Worm (Caenorhabditis elegans) whole organism, L2 larva: Measurements from ENCODE around the gene ZK1240.9.

Experiments
- C34F6.9 ChIP-seq: fragments of 150-350 bp; optimal IDR thresholded peaks from 2 replicates; lab custom pipeline; 2014; ENCODE audit warnings: missing biosample characterization, missing genetic modification characterization
- F13H6.1 ChIP-seq: sonication (generic microtip); optimal IDR thresholded peaks from 2 replicates; lab custom pipeline; 2016; ENCODE audit warnings: missing genetic modification characterization, missing compliant biosample characterization
- R02D3.7 ChIP-seq: fragments of 150-350 bp; optimal IDR thresholded peaks from 2 replicates; lab custom pipeline; 2014; ENCODE audit warnings: missing biosample characterization, missing genetic modification characterization
- Y55F3AM.14 ChIP-seq: fragments of 200-800 bp; sonication (Bioruptor generic); optimal IDR thresholded peaks from 2 replicates; lab custom pipeline; 2018; ENCODE audit warnings: mild to moderate bottlenecking, missing genetic modification characterization, missing compliant biosample characterization
- ZK546.5 ChIP-seq: sonication (generic microtip); optimal IDR thresholded peaks from 2 replicates; lab custom pipeline; 2017; ENCODE audit warnings: missing biosample characterization, missing genetic modification characterization
- alr-1 ChIP-seq: fragments of 150-350 bp; optimal IDR thresholded peaks from 2 replicates; lab custom pipeline; 2014; ENCODE audit warnings: missing biosample characterization, missing genetic modification characterization
- ama-1 ChIP-seq: fragments of 150-350 bp; optimal IDR thresholded peaks from 2 replicates; lab custom pipeline; 2018; ENCODE audit warnings: inconsistent platforms
- ceh-82 ChIP-seq: fragments of 150-350 bp; optimal IDR thresholded peaks from 2 replicates; lab custom pipeline; 2014; ENCODE audit warnings: missing biosample characterization, missing genetic modification characterization
- egl-27 ChIP-seq: sonication (generic microtip); optimal IDR thresholded peaks from 3 replicates; lab custom pipeline; 2017; ENCODE audit warnings: missing biosample characterization, missing genetic modification reagents, missing genetic modification characterization
- elt-1 ChIP-seq: fragments of 150-350 bp; optimal IDR thresholded peaks from 2 replicates; lab custom pipeline; 2014; ENCODE audit warnings: missing biosample characterization, missing genetic modification characterization
- lin-13 ChIP-seq: fragments of 150-350 bp; optimal IDR thresholded peaks from 2 replicates; lab custom pipeline; 2014; ENCODE audit warnings: missing biosample characterization, missing genetic modification reagents, missing genetic modification characterization
- lsy-2 ChIP-seq, 2 experiments: fragments of 150-350 bp in 1 of 2; sonication (generic microtip) in 1 of 2; optimal IDR thresholded peaks; 2 replicates each; lab custom pipeline; 2014 to 2017; ENCODE audit warnings: missing biosample characterization in 2 of 2, missing genetic modification characterization in 2 of 2
- mdl-1 ChIP-seq, 2 experiments: fragments of 150-350 bp in 1 of 2; sonication (generic microtip) in 1 of 2; optimal IDR thresholded peaks; 2 replicates each; lab custom pipeline; 2017; ENCODE audit warnings: missing biosample characterization in 2 of 2, missing genetic modification characterization in 2 of 2
- nhr-12 ChIP-seq: fragments of 150-350 bp; optimal IDR thresholded peaks from 2 replicates; lab custom pipeline; 2014; ENCODE audit warnings: missing biosample characterization, missing genetic modification characterization
- nhr-129 ChIP-seq: fragments of 150-350 bp; optimal IDR thresholded peaks from 2 replicates; lab custom pipeline; 2014; ENCODE audit warnings: missing biosample characterization, missing genetic modification characterization
- nhr-23 ChIP-seq: fragments of 150-350 bp; optimal IDR thresholded peaks from 2 replicates; lab custom pipeline; 2014; ENCODE audit warnings: missing biosample characterization, missing genetic modification reagents, missing genetic modification characterization
- nhr-6 ChIP-seq: fragments of 150-350 bp; optimal IDR thresholded peaks from 2 replicates; lab custom pipeline; 2014; ENCODE audit warnings: missing biosample characterization, missing genetic modification characterization
- peb-1 ChIP-seq: fragments of 150-350 bp; optimal IDR thresholded peaks from 2 replicates; lab custom pipeline; 2014; ENCODE audit warnings: missing biosample characterization, missing genetic modification characterization
- sem-4 ChIP-seq: fragments of 150-350 bp; optimal IDR thresholded peaks from 2 replicates; lab custom pipeline; 2014; ENCODE audit warnings: missing biosample characterization, missing genetic modification reagents, missing genetic modification characterization
- sma-9 ChIP-seq, 2 experiments: fragments of 150-350 bp in 1 of 2; sonication (generic microtip) in 1 of 2; optimal IDR thresholded peaks; 2 replicates each; lab custom pipeline; 2014 to 2016; ENCODE audit warnings: missing genetic modification characterization in 2 of 2, mild to moderate bottlenecking in 1 of 2, missing biosample characterization in 1 of 2, missing compliant biosample characterization in 1 of 2, missing genetic modification reagents in 1 of 2, moderate library complexity in 1 of 2
- snpc-4 ChIP-seq: fragments of 150-350 bp; optimal IDR thresholded peaks from 2 replicates; lab custom pipeline; 2014; ENCODE audit warnings: missing biosample characterization, missing genetic modification characterization
- unc-39 ChIP-seq: fragments of 150-350 bp; optimal IDR thresholded peaks from 2 replicates; lab custom pipeline; 2014; ENCODE audit warnings: missing biosample characterization, missing genetic modification characterization
- unc-55 ChIP-seq: fragments of 150-350 bp; sonication (generic microtip); optimal IDR thresholded peaks from 3 replicates; lab custom pipeline; 2014; ENCODE audit warnings: missing biosample characterization, missing genetic modification reagents, missing genetic modification characterization
- zag-1 ChIP-seq: fragments of 150-350 bp; optimal IDR thresholded peaks from 2 replicates; lab custom pipeline; 2014; ENCODE audit warnings: missing biosample characterization, missing genetic modification characterization
- ztf-1 ChIP-seq: fragments of 200-800 bp; sonication (Bioruptor generic); conservative IDR thresholded peaks from 2 replicates; pipeline ENCODE4 v1.3.6; 2022; ENCODE audit warnings: missing genetic modification characterization, missing compliant biosample characterization

The ZK1240.9 gene

ce11 chrII:2363673-2364072 is 45.7 kb downstream of the ZK1240.9 start, which contains the start of gene F43C11.11:
TSS of gene F43C11.11 (minus strand) at chrII:2363773.
- TF ChIP-seq ztf-1 (GFP tag; lab: Robert Waterston, UW), result no peak
- no peak for TF ChIP-seq alr-1 (tag; lab: Kevin White, UChicago)
- TF ChIP-seq Y55F3AM.14, result no peak
- TF ChIP-seq egl-27 (tag; lab: Kevin White, UChicago), result no peak
- TF ChIP-seq elt-1 (tag; lab: Kevin White, UChicago), result no peak
- no peak for TF ChIP-seq ceh-82 (tag; lab: Kevin White, UChicago)
- no peak for TF ChIP-seq ZK546.5 (tag; lab: Kevin White, UChicago)
- no peak for TF ChIP-seq zag-1
- no peak for TF ChIP-seq peb-1 (tag; lab: Kevin White, UChicago)
- TF ChIP-seq, all 48 proteins: peak for 0

- TF ChIP-seq peb-1 (tag; lab: Kevin White, UChicago), result no peak
- no peak for TF ChIP-seq C34F6.9
- TF ChIP-seq snpc-4 (tag; lab: Kevin White, UChicago), result no peak
- TF ChIP-seq nhr-23, result no peak
- TF ChIP-seq mdl-1 (tag; optimal IDR thresholded peaks at IDR 0.05; lab: Kevin White, UChicago), result no peak
- no peak for TF ChIP-seq lin-13
- no peak for TF ChIP-seq nhr-6
- TF ChIP-seq nhr-129, result no peak
- TF ChIP-seq F13H6.1, result no peak
- TF ChIP-seq unc-55 (GFP tag; lab: Kevin White, UChicago), result no peak
Measured at ce11 chrII:2366623-2367365, 48.8 kb downstream of the ZK1240.9 start, which contains the start of the genes F43C11.12 and F16G10.5. TSS of gene F43C11.12 (minus strand) at chrII:2366723. TSS of gene F16G10.5 (plus strand) at chrII:2367315.

- TF ChIP-seq sem-4 (tag; lab: Kevin White, UChicago) (no peak), unc-39 (no peak), zag-1 (no peak), ama-1 (lab: Kevin White, UChicago) (no peak), lsy-2 (tag; optimal IDR thresholded peaks at IDR 0.05; lab: Kevin White, UChicago) (no peak), peb-1 (tag; lab: Kevin White, UChicago) (no peak), R02D3.7 (tag; lab: Kevin White, UChicago) (no peak), sma-9 (GFP tag; optimal IDR thresholded peaks at IDR 0.05; lab: Kevin White, UChicago) (no peak), sma-9 (tag; optimal IDR thresholded peaks at IDR 0.05; lab: Kevin White, UChicago) (no peak), nhr-12 (tag; lab: Kevin White, UChicago) (no peak), egl-27 (tag; lab: Kevin White, UChicago) (no peak)
Measured at ce11 chrII:2368956-2369355, 51.0 kb downstream of the ZK1240.9 start, which contains the start of gene hpo-25. TSS of gene hpo-25 (plus strand) at chrII:2369256.
